Worm (Caenorhabditis elegans) whole organism, L1 larva: ENCODE measurements around the gene Y51H7C.8.
A peak's percentile ranks its signal among the peaks of the same experiment; 100 is the strongest.

ENCODE experiments used
- C34B4.2 ChIP-seq: sonication (generic microtip); optimal IDR thresholded peaks from 2 replicates; lab custom pipeline; 2017; ENCODE audit warnings: mild to moderate bottlenecking, missing genetic modification characterization, missing compliant biosample characterization
- Y116A8C.19 ChIP-seq: sonication (generic microtip); optimal IDR thresholded peaks from 2 replicates; lab custom pipeline; 2016; ENCODE audit warnings: missing compliant biosample characterization, missing genetic modification characterization, borderline replicate concordance
- aly-2 ChIP-seq: fragments of 150-350 bp; optimal IDR thresholded peaks from 2 replicates; lab custom pipeline; 2014; ENCODE audit warnings: missing biosample characterization, missing genetic modification characterization
- blmp-1 ChIP-seq: fragments of 150-350 bp; optimal IDR thresholded peaks from 2 replicates; lab custom pipeline; 2014; ENCODE audit warnings: missing biosample characterization, missing genetic modification characterization
- ceh-63 ChIP-seq: fragments of 200-800 bp; sonication (Bioruptor generic); optimal IDR thresholded peaks from 2 replicates; lab custom pipeline; 2018; ENCODE audit warnings: mild to moderate bottlenecking, missing genetic modification characterization, missing compliant biosample characterization
- ceh-88 ChIP-seq: fragments of 200-800 bp; sonication (Bioruptor generic); IDR thresholded peaks from 2 replicates; pipeline ENCODE4 v1.3.6; 2022; ENCODE audit warnings: missing genetic modification characterization, missing compliant biosample characterization
- ceh-90 ChIP-seq: sonication (generic microtip); optimal IDR thresholded peaks from 2 replicates; lab custom pipeline; 2016; ENCODE audit warnings: missing genetic modification characterization, missing compliant biosample characterization
- ces-1 ChIP-seq: fragments of 150-350 bp; optimal IDR thresholded peaks from 2 replicates; lab custom pipeline; 2014; ENCODE audit warnings: missing biosample characterization, missing genetic modification reagents, missing genetic modification characterization
- dpl-1 ChIP-seq, 3 experiments: fragments of 150-350 bp in 2 of 3; sonication (generic microtip) in 1 of 3; optimal IDR thresholded peaks; 2 replicates each; lab custom pipeline; 2014 to 2017; ENCODE audit warnings: missing biosample characterization in 3 of 3, missing genetic modification characterization in 3 of 3, missing genetic modification reagents in 3 of 3
- dsc-1 ChIP-seq: sonication (generic microtip); optimal IDR thresholded peaks from 2 replicates; lab custom pipeline; 2016; ENCODE audit warnings: mild to moderate bottlenecking, missing genetic modification characterization, missing compliant biosample characterization
- efl-1 ChIP-seq, 4 experiments: fragments of 150-350 bp; optimal IDR thresholded peaks in 3 of 4; peaks in 1 of 4; 1 replicate in 1 of 4; 2 replicates in 3 of 4; lab custom pipeline; 2014; ENCODE audit warnings: missing biosample characterization in 2 of 4, missing genetic modification characterization in 2 of 4, missing genetic modification reagents in 2 of 4
- efl-3 ChIP-seq: fragments of 200-800 bp; sonication (Bioruptor generic); optimal IDR thresholded peaks from 2 replicates; lab custom pipeline; 2018; ENCODE audit warnings: mild to moderate bottlenecking, missing genetic modification characterization, missing compliant biosample characterization
- egl-27 ChIP-seq, 2 experiments: fragments of 150-350 bp in 1 of 2; sonication (generic microtip); optimal IDR thresholded peaks; 3 replicates each; lab custom pipeline; 2017 to 2018; ENCODE audit warnings: missing biosample characterization in 2 of 2, missing genetic modification characterization in 2 of 2, missing genetic modification reagents in 2 of 2
- elt-3 ChIP-seq, 6 experiments: fragments of 150-350 bp in 1 of 6; sonication (generic microtip); optimal IDR thresholded peaks; 2 replicates each; lab custom pipeline; 2017 to 2018; ENCODE audit warnings: missing biosample characterization in 6 of 6, missing genetic modification characterization in 6 of 6, inconsistent platforms in 1 of 6
- ets-5 ChIP-seq: fragments of 200-800 bp; sonication (Bioruptor generic); IDR thresholded peaks from 2 replicates; pipeline ENCODE4 v1.3.6; 2022; ENCODE audit warnings: missing genetic modification characterization, missing compliant biosample characterization
- fkh-10 ChIP-seq: sonication (generic microtip); optimal IDR thresholded peaks from 2 replicates; lab custom pipeline; 2017; ENCODE audit warnings: missing biosample characterization, missing genetic modification reagents, missing genetic modification characterization
- fkh-4 ChIP-seq: sonication (generic microtip); optimal IDR thresholded peaks from 2 replicates; lab custom pipeline; 2016; ENCODE audit warnings: missing compliant biosample characterization, missing genetic modification characterization, borderline replicate concordance
- fos-1 ChIP-seq: fragments of 150-350 bp; optimal IDR thresholded peaks from 2 replicates; lab custom pipeline; 2014; ENCODE audit warnings: missing biosample characterization, missing genetic modification characterization
- hlh-17 ChIP-seq: fragments of 200-800 bp; sonication (Bioruptor generic); optimal IDR thresholded peaks from 2 replicates; lab custom pipeline; 2018; ENCODE audit warnings: missing genetic modification characterization, mild to moderate bottlenecking, missing compliant biosample characterization, moderate library complexity, borderline replicate concordance
- jun-1 ChIP-seq: fragments of 150-350 bp; optimal IDR thresholded peaks from 2 replicates; lab custom pipeline; 2014; ENCODE audit warnings: missing biosample characterization, missing genetic modification reagents, missing genetic modification characterization
- lin-13 ChIP-seq: fragments of 150-350 bp; optimal IDR thresholded peaks from 2 replicates; lab custom pipeline; 2014; ENCODE audit warnings: missing biosample characterization, missing genetic modification reagents, missing genetic modification characterization
- lir-3 ChIP-seq: sonication (generic microtip); optimal IDR thresholded peaks from 2 replicates; lab custom pipeline; 2016; ENCODE audit warnings: mild to moderate bottlenecking, missing genetic modification characterization, moderate library complexity, missing compliant biosample characterization; ENCODE audit not compliant: poor library complexity
- lsy-2 ChIP-seq, 2 experiments: fragments of 150-350 bp; optimal IDR thresholded peaks; 2 replicates each; lab custom pipeline; 2014; ENCODE audit warnings: missing biosample characterization in 2 of 2, missing genetic modification characterization in 2 of 2
- mdl-1 ChIP-seq, 2 experiments: fragments of 150-350 bp; optimal IDR thresholded peaks; 2 replicates each; lab custom pipeline; 2014 to 2017; ENCODE audit warnings: missing biosample characterization in 2 of 2, missing genetic modification characterization in 2 of 2, inconsistent platforms in 1 of 2
- mep-1 ChIP-seq: fragments of 150-350 bp; optimal IDR thresholded peaks from 2 replicates; lab custom pipeline; 2014; ENCODE audit warnings: missing biosample characterization, missing genetic modification characterization
- nhr-11 ChIP-seq: fragments of 150-350 bp; optimal IDR thresholded peaks from 2 replicates; lab custom pipeline; 2014; ENCODE audit warnings: missing biosample characterization, missing genetic modification characterization
- nhr-19 ChIP-seq: fragments of 200-800 bp; sonication (Bioruptor generic); conservative IDR thresholded peaks from 2 replicates; pipeline ENCODE4 v1.3.6; 2022; ENCODE audit warnings: missing genetic modification characterization, missing compliant biosample characterization
- nhr-20 ChIP-seq: sonication (generic microtip); optimal IDR thresholded peaks from 2 replicates; lab custom pipeline; 2016; ENCODE audit warnings: mild to moderate bottlenecking, missing genetic modification characterization, missing compliant biosample characterization
- nhr-237 ChIP-seq: fragments of 150-350 bp; optimal IDR thresholded peaks from 2 replicates; lab custom pipeline; 2014; ENCODE audit warnings: missing biosample characterization, missing genetic modification characterization
- nhr-47 ChIP-seq: sonication (generic microtip); optimal IDR thresholded peaks from 2 replicates; lab custom pipeline; 2016; ENCODE audit warnings: mild to moderate bottlenecking, missing genetic modification characterization, moderate library complexity, missing compliant biosample characterization
- nhr-71 ChIP-seq: sonication (generic microtip); optimal IDR thresholded peaks from 2 replicates; lab custom pipeline; 2016; ENCODE audit warnings: mild to moderate bottlenecking, missing genetic modification characterization, moderate library complexity, missing compliant biosample characterization
- nhr-76 ChIP-seq: sonication (generic microtip); optimal IDR thresholded peaks from 2 replicates; lab custom pipeline; 2017; ENCODE audit warnings: missing biosample characterization, missing genetic modification characterization
- nhr-77 ChIP-seq: fragments of 150-350 bp; optimal IDR thresholded peaks from 2 replicates; lab custom pipeline; 2014; ENCODE audit warnings: missing biosample characterization, missing genetic modification characterization
- nhr-84 ChIP-seq: sonication (generic microtip); optimal IDR thresholded peaks from 2 replicates; lab custom pipeline; 2017; ENCODE audit warnings: missing biosample characterization, missing genetic modification characterization
- nhr-85 ChIP-seq: sonication (generic microtip); peaks from one replicate; lab custom pipeline; 2016; ENCODE audit warnings: missing genetic modification characterization, inconsistent platforms, missing compliant biosample characterization
- nhr-90 ChIP-seq: sonication (generic microtip); optimal IDR thresholded peaks from 2 replicates; lab custom pipeline; 2016; ENCODE audit warnings: mild to moderate bottlenecking, missing genetic modification characterization, missing compliant biosample characterization; ENCODE audit not compliant: poor library complexity
- pag-3 ChIP-seq: sonication (generic microtip); optimal IDR thresholded peaks from 2 replicates; lab custom pipeline; 2017; ENCODE audit warnings: missing genetic modification characterization, mild to moderate bottlenecking, missing compliant biosample characterization, antibody characterized with exemption, borderline replicate concordance; ENCODE audit not compliant: insufficient read depth
- skn-1 ChIP-seq: fragments of 150-350 bp; optimal IDR thresholded peaks from 2 replicates; lab custom pipeline; 2014; ENCODE audit warnings: missing biosample characterization, missing genetic modification characterization
- snpc-4 ChIP-seq: fragments of 150-350 bp; optimal IDR thresholded peaks from 2 replicates; lab custom pipeline; 2014; ENCODE audit warnings: missing biosample characterization, missing genetic modification characterization
- sox-4 ChIP-seq: sonication (generic microtip); optimal IDR thresholded peaks from 2 replicates; lab custom pipeline; 2016; ENCODE audit warnings: missing genetic modification characterization, missing compliant biosample characterization
- sptf-1 ChIP-seq: fragments of 150-350 bp; optimal IDR thresholded peaks from 2 replicates; lab custom pipeline; 2014; ENCODE audit warnings: missing biosample characterization, missing genetic modification characterization
- tbx-2 ChIP-seq: sonication (generic microtip); optimal IDR thresholded peaks from 2 replicates; lab custom pipeline; 2016; ENCODE audit warnings: missing genetic modification characterization, missing compliant biosample characterization
- tlp-1 ChIP-seq: fragments of 150-350 bp; optimal IDR thresholded peaks from 2 replicates; lab custom pipeline; 2014; ENCODE audit warnings: missing biosample characterization, missing genetic modification characterization
- unc-130 ChIP-seq: fragments of 150-350 bp; optimal IDR thresholded peaks from 2 replicates; lab custom pipeline; 2017; ENCODE audit warnings: missing biosample characterization, missing genetic modification characterization, inconsistent platforms
- unc-62 ChIP-seq: fragments of 150-350 bp; optimal IDR thresholded peaks from 2 replicates; lab custom pipeline; 2014; ENCODE audit warnings: missing biosample characterization, missing genetic modification reagents, missing genetic modification characterization
- unc-86 ChIP-seq: sonication (generic microtip); optimal IDR thresholded peaks from 2 replicates; lab custom pipeline; 2016; ENCODE audit warnings: missing genetic modification characterization, missing compliant biosample characterization
- zag-1 ChIP-seq: fragments of 150-350 bp; optimal IDR thresholded peaks from 2 replicates; lab custom pipeline; 2014; ENCODE audit warnings: missing biosample characterization, missing genetic modification characterization
- zip-4 ChIP-seq: fragments of 200-800 bp; sonication (Bioruptor generic); optimal IDR thresholded peaks from 2 replicates; lab custom pipeline; 2018; ENCODE audit warnings: mild to moderate bottlenecking, missing genetic modification characterization, moderate library complexity, missing compliant biosample characterization
- ztf-11 ChIP-seq, 2 experiments: sonication (generic microtip); optimal IDR thresholded peaks; 2 replicates each; lab custom pipeline; 2016 to 2017; ENCODE audit warnings: missing genetic modification characterization in 2 of 2, missing biosample characterization in 1 of 2, missing compliant biosample characterization in 1 of 2
- ztf-4 ChIP-seq: fragments of 150-350 bp; optimal IDR thresholded peaks from 2 replicates; lab custom pipeline; 2014; ENCODE audit warnings: missing biosample characterization, missing genetic modification characterization

Y51H7C.8 gene

DNA sequence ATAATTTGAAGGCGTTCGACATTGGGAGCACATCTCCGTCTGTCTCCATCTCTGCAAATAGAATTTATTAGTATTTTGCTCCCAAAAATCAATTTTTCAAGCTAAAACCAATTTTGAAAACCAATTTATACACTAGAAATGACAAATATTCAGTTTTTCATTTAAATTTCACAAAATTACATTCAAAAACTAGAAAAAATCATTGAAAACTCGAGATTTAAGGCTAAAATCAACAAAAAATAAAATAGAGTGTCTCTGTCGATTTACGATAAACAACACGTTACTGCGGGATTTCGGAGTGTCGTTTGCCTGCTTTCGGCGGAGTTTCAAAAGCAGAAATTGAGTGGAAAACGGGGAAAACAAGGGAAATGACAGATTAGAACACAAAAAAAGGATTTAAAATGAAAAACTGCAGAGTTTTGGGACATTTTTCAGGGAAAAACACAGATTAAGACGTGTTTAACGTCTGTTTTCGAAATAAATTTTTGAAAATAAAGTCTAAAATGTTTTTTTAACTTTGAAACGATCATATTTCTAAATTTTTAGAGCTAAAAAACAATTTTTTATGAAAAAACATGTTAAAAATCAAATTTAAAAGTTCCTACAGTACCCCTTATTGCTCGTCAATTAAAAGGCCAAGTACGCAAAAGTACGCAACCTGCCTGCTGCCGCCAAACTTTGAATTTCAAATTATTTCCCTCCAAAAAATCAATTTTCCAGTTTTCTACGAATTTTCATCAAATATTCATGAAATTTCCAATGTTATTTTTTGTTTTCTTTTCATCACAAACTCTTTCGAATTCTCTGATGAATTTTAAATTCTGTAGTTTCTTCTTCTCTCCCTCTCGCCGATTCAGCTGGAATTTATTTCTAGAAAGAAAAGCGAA lies 36.1 kb downstream of the Y51H7C.8 start, which contains the start of gene nol-6 (continued):
- TF ChIP-seq tlp-1 (tag; lab: Kevin White, UChicago) (no peak), efl-3 (GFP tag; lab: Kevin White, UChicago) (no peak), mep-1 (tag; lab: Kevin White, UChicago) (no peak), ces-1 (GFP tag; lab: Kevin White, UChicago) (no peak), jun-1 (no peak), ztf-4 (no peak), skn-1 (peak; percentile 62), dpl-1 (GFP tag; optimal IDR thresholded peaks at IDR 0.05; lab: Kevin White, UChicago) (peak; percentile 82 to 94 (median 92)), nhr-85 (peak; percentile 56), nhr-84 (no peak), zip-4 (GFP tag; lab: Kevin White, UChicago) (no peak), dsc-1 (tag; lab: Kevin White, UChicago) (no peak), sptf-1 (no peak), ztf-11 (tag; optimal IDR thresholded peaks at IDR 0.05; lab: Kevin White, UChicago) (no peak), lir-3 (no peak), hlh-17 (GFP tag; lab: Kevin White, UChicago) (no peak), nhr-20 (tag; lab: Kevin White, UChicago) (peak; percentile 67), ets-5 (GFP tag; lab: Robert Waterston, UW) (no peak), nhr-77 (peak; percentile 9), nhr-47 (no peak), zag-1 (no peak), fos-1 (no peak), unc-62 (no peak), elt-3 (tag; optimal IDR thresholded peaks at IDR 0.05; lab: Kevin White, UChicago) (peak in 1 of 6 experiments; percentile 13), nhr-237 (tag; lab: Kevin White, UChicago) (no peak), ceh-63 (GFP tag; lab: Kevin White, UChicago) (no peak), ceh-88 (GFP tag; lab: Robert Waterston, UW) (no peak), egl-27 (tag; optimal IDR thresholded peaks at IDR 0.05; lab: Kevin White, UChicago) (no peak), pag-3 (tag; lab: Kevin White, UChicago) (no peak), Y116A8C.19 (tag; lab: Kevin White, UChicago) (no peak), tbx-2 (peak; percentile 41), aly-2 (tag; lab: Kevin White, UChicago) (no peak), lin-13 (GFP tag; lab: Kevin White, UChicago) (no peak), C34B4.2 (tag; lab: Kevin White, UChicago) (no peak), efl-1 (optimal IDR thresholded peaks at IDR 0.05; lab: Kevin White, UChicago) (peak; percentile 92 to 93), efl-1 (GFP tag; optimal IDR thresholded peaks at IDR 0.05 in 1 of 2; lab: Kevin White, UChicago) (peak; percentile 92 to 99), nhr-11 (tag; lab: Kevin White, UChicago) (no peak), snpc-4 (tag; lab: Kevin White, UChicago) (no peak), nhr-19 (GFP tag; lab: Robert Waterston, UW) (no peak), blmp-1 (peak; percentile 30), nhr-71 (tag; lab: Kevin White, UChicago) (no peak), sox-4 (tag; lab: Kevin White, UChicago) (no peak), fkh-10 (GFP tag; lab: Kevin White, UChicago) (no peak), unc-86 (no peak), nhr-76 (tag; lab: Kevin White, UChicago) (no peak), unc-130 (peak; percentile 19), fkh-4 (tag; lab: Kevin White, UChicago) (no peak), ceh-90 (tag; lab: Kevin White, UChicago) (no peak), nhr-90 (tag; lab: Kevin White, UChicago) (peak; percentile 12), lsy-2 (tag; optimal IDR thresholded peaks at IDR 0.05; lab: Kevin White, UChicago) (peak; percentile 61 to 67), mdl-1 (tag; optimal IDR thresholded peaks at IDR 0.05; lab: Kevin White, UChicago) (peak in 1 of 2 experiments; percentile 10)
